Worm (Caenorhabditis elegans) whole organism, mixed stage, embryonic: ENCODE results near the gene str-32.

Experiments used
- bed-3 ChIP-seq: fragments of 200-800 bp; sonication (Bioruptor generic); optimal IDR thresholded peaks from 3 replicates; lab custom pipeline; 2018; ENCODE audit warnings: mild to moderate bottlenecking, missing genetic modification characterization, moderate library complexity, missing compliant biosample characterization
- ces-1 ChIP-seq: fragments of 150-350 bp; optimal IDR thresholded peaks from 2 replicates; lab custom pipeline; 2014; ENCODE audit warnings: missing biosample characterization, missing genetic modification reagents, missing genetic modification characterization
- drap-1 ChIP-seq: fragments of 200-800 bp; sonication (Bioruptor generic); optimal IDR thresholded peaks from 3 replicates; lab custom pipeline; 2018; ENCODE audit warnings: mild to moderate bottlenecking, missing genetic modification characterization, missing compliant biosample characterization
- elt-1 ChIP-seq: sonication (generic microtip); optimal IDR thresholded peaks from 2 replicates; lab custom pipeline; 2017; ENCODE audit warnings: missing genetic modification characterization, mild to moderate bottlenecking, missing compliant biosample characterization, antibody characterized with exemption, moderate library complexity, borderline replicate concordance; ENCODE audit not compliant: insufficient read depth
- hlh-1 ChIP-seq: fragments of 150-350 bp; optimal IDR thresholded peaks from 2 replicates; lab custom pipeline; 2014; ENCODE audit warnings: missing biosample characterization, missing genetic modification reagents, missing genetic modification characterization
- mep-1 ChIP-seq: fragments of 150-350 bp; optimal IDR thresholded peaks from 2 replicates; lab custom pipeline; 2017; ENCODE audit warnings: missing biosample characterization, missing genetic modification reagents, missing genetic modification characterization, inconsistent platforms
- nhr-12 ChIP-seq: fragments of 150-350 bp; optimal IDR thresholded peaks from 2 replicates; lab custom pipeline; 2014; ENCODE audit warnings: missing biosample characterization, missing genetic modification characterization
- nhr-237 ChIP-seq: fragments of 150-350 bp; optimal IDR thresholded peaks from 2 replicates; lab custom pipeline; 2014; ENCODE audit warnings: missing biosample characterization, missing genetic modification characterization
- pha-4 ChIP-seq: fragments of 150-350 bp; optimal IDR thresholded peaks from 2 replicates; lab custom pipeline; 2018; ENCODE audit warnings: missing biosample characterization, missing genetic modification reagents, missing genetic modification characterization
- snpc-4 ChIP-seq: fragments of 150-350 bp; optimal IDR thresholded peaks from 2 replicates; lab custom pipeline; 2014; ENCODE audit warnings: missing biosample characterization, missing genetic modification characterization
- sptf-1 ChIP-seq: sonication (generic microtip); optimal IDR thresholded peaks from 2 replicates; lab custom pipeline; 2017; ENCODE audit warnings: mild to moderate bottlenecking, missing genetic modification characterization, moderate library complexity, missing compliant biosample characterization
- unc-120 ChIP-seq: sonication (generic microtip); optimal IDR thresholded peaks from 2 replicates; lab custom pipeline; 2017; ENCODE audit warnings: missing genetic modification characterization, missing compliant biosample characterization; ENCODE audit not compliant: poor library complexity, severe bottlenecking
- unc-62 ChIP-seq: fragments of 150-350 bp; optimal IDR thresholded peaks from 2 replicates; lab custom pipeline; 2014; ENCODE audit warnings: missing biosample characterization, missing genetic modification reagents, missing genetic modification characterization
- ztf-11 ChIP-seq: fragments of 150-350 bp; optimal IDR thresholded peaks from 2 replicates; lab custom pipeline; 2014; ENCODE audit warnings: missing biosample characterization, missing genetic modification characterization

DNA sequence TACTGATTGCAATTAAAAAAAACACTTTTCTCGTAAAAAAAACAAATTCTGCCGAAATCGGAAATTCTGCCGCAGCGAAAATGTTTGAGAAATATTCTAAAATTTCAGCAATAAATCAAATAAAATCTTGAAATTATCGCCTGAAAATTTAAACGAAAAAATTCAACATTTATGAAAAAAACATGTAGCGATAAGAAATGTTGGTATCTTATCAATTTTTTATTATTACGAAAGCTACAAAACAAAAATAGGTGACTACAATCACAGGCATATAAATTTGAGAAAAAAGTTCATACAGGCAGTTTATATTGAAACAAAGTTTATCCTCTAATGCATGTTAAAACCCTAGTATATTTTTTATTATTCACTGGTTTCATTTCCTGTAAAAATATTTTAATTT is 24.7 kb upstream of the str-32 start, which contains the start of gene ugt-14:
- TF ChIP-seq ztf-11 (no peak), sptf-1 (no peak), unc-120 (tag; lab: Kevin White, UChicago) (no peak), unc-62 (GFP tag; lab: Kevin White, UChicago) (no peak), ces-1 (GFP tag; lab: Kevin White, UChicago) (no peak), pha-4 (no peak), drap-1 (no peak), mep-1 (tag; lab: Kevin White, UChicago) (no peak), bed-3 (GFP tag; lab: Kevin White, UChicago) (no peak), nhr-237 (no peak), elt-1 (no peak), hlh-1 (tag; lab: Kevin White, UChicago) (no peak), nhr-12 (no peak), snpc-4 (tag; lab: Kevin White, UChicago) (no peak)
